Fruit fly (Drosophila melanogaster) whole organism, embryonic: ENCODE results near the gene Ent3.
A peak's percentile ranks its signal among the peaks of the same experiment; 100 is the strongest.

ENCODE experiments used
- B-H1 ChIP-seq: fragments of 200-800 bp; sonication (Bioruptor generic); IDR thresholded peaks from 3 replicates; pipeline ENCODE4 v1.3.6; 2022; ENCODE audit warnings: missing biosample characterization, missing genetic modification characterization
- BtbVII ChIP-seq: fragments of 200-800 bp; sonication (Bioruptor generic); optimal IDR thresholded peaks from 3 replicates; lab custom pipeline; 2017; ENCODE audit warnings: missing biosample characterization, mild to moderate bottlenecking, missing genetic modification characterization
- CG10462 ChIP-seq: fragments of 200-800 bp; sonication (Bioruptor generic); optimal IDR thresholded peaks from 2 replicates; lab custom pipeline; 2016; ENCODE audit warnings: missing biosample characterization, missing genetic modification characterization
- CG10979 ChIP-seq: fragments of 200-800 bp; sonication (Bioruptor generic); optimal IDR thresholded peaks from 2 replicates; lab custom pipeline; 2018; ENCODE audit warnings: missing biosample characterization, mild to moderate bottlenecking, missing genetic modification characterization, moderate library complexity
- CG11560 ChIP-seq: fragments of 200-800 bp; sonication (Bioruptor generic); IDR thresholded peaks from 3 replicates; pipeline ENCODE4 v1.3.6; 2022; ENCODE audit warnings: missing biosample characterization, missing genetic modification characterization
- CG12299 ChIP-seq: fragments of 200-800 bp; sonication (Bioruptor generic); optimal IDR thresholded peaks from 2 replicates; lab custom pipeline; 2018; ENCODE audit warnings: missing biosample characterization, mild to moderate bottlenecking, missing genetic modification characterization
- CG13296 ChIP-seq: fragments of 200-800 bp; sonication (Bioruptor generic); optimal IDR thresholded peaks from 3 replicates; lab custom pipeline; 2018; ENCODE audit warnings: missing biosample characterization, mild to moderate bottlenecking, missing genetic modification characterization
- CG14050 ChIP-seq: fragments of 200-800 bp; sonication (Bioruptor generic); IDR thresholded peaks from 3 replicates; pipeline ENCODE4 v1.3.6; 2022; ENCODE audit warnings: missing biosample characterization, missing genetic modification characterization
- CG14441 ChIP-seq: fragments of 200-800 bp; sonication (Bioruptor generic); IDR thresholded peaks from 2 replicates; pipeline ENCODE4 v1.3.6; 2022; ENCODE audit warnings: missing biosample characterization, missing genetic modification characterization
- CG15011 ChIP-seq: fragments of 200-800 bp; sonication (Bioruptor generic); optimal IDR thresholded peaks from 3 replicates; lab custom pipeline; 2018; ENCODE audit warnings: missing biosample characterization, mild to moderate bottlenecking, missing genetic modification characterization
- CG15696 ChIP-seq: fragments of 200-800 bp; sonication (Bioruptor generic); optimal IDR thresholded peaks from 2 replicates; lab custom pipeline; 2019; ENCODE audit warnings: missing biosample characterization, mild to moderate bottlenecking, missing genetic modification characterization, moderate library complexity
- CG17912 ChIP-seq: fragments of 200-800 bp; sonication (Bioruptor generic); optimal IDR thresholded peaks from 2 replicates; lab custom pipeline; 2018; ENCODE audit warnings: missing biosample characterization, mild to moderate bottlenecking, missing genetic modification characterization
- CG18011 ChIP-seq: fragments of 200-800 bp; sonication (Bioruptor generic); optimal IDR thresholded peaks from 2 replicates; lab custom pipeline; 2017; ENCODE audit warnings: missing biosample characterization, missing genetic modification characterization, mild to moderate bottlenecking, moderate library complexity, missing genotype
- CG2120 ChIP-seq: fragments of 200-800 bp; sonication (Bioruptor generic); optimal IDR thresholded peaks from 3 replicates; lab custom pipeline; 2016; ENCODE audit warnings: missing biosample characterization, missing genetic modification characterization
- CG2202 ChIP-seq: fragments of 200-800 bp; sonication (Bioruptor generic); optimal IDR thresholded peaks from 2 replicates; lab custom pipeline; 2018; ENCODE audit warnings: missing biosample characterization, mild to moderate bottlenecking, missing genetic modification characterization
- CG32767 ChIP-seq: fragments of 200-800 bp; sonication (Bioruptor generic); IDR thresholded peaks from 2 replicates; pipeline ENCODE4 v1.3.6; 2022; ENCODE audit warnings: missing biosample characterization, missing genetic modification characterization
- CG34376 ChIP-seq: fragments of 200-800 bp; sonication (Bioruptor generic); optimal IDR thresholded peaks from 2 replicates; lab custom pipeline; 2018; ENCODE audit warnings: missing biosample characterization, mild to moderate bottlenecking, missing genetic modification characterization
- CG3995 ChIP-seq: fragments of 200-800 bp; sonication (Bioruptor generic); optimal IDR thresholded peaks from 3 replicates; lab custom pipeline; 2016; ENCODE audit warnings: missing biosample characterization, missing genetic modification characterization
- CG43689 ChIP-seq: fragments of 200-800 bp; sonication (Bioruptor generic); IDR thresholded peaks from 2 replicates; pipeline ENCODE4 v1.3.6; 2022; ENCODE audit warnings: missing biosample characterization, missing genetic modification characterization
- CG4707 ChIP-seq: fragments of 200-800 bp; sonication (Bioruptor generic); optimal IDR thresholded peaks from 2 replicates; lab custom pipeline; 2018; ENCODE audit warnings: missing biosample characterization, mild to moderate bottlenecking, missing genetic modification characterization, moderate library complexity
- CG6254 ChIP-seq: fragments of 200-800 bp; sonication (Bioruptor generic); optimal IDR thresholded peaks from 3 replicates; lab custom pipeline; 2017; ENCODE audit warnings: mild to moderate bottlenecking, missing biosample characterization, missing genetic modification reagents, missing genetic modification characterization
- CG6854 ChIP-seq: fragments of 200-800 bp; sonication (Bioruptor generic); optimal IDR thresholded peaks from 3 replicates; lab custom pipeline; 2017; ENCODE audit warnings: missing biosample characterization, mild to moderate bottlenecking, missing genetic modification characterization
- CG8359 ChIP-seq: fragments of 200-800 bp; sonication (Bioruptor generic); optimal IDR thresholded peaks from 2 replicates; lab custom pipeline; 2017; ENCODE audit warnings: missing biosample characterization, mild to moderate bottlenecking, missing genetic modification characterization, borderline replicate concordance
- CG8924 ChIP-seq: fragments of 200-800 bp; optimal IDR thresholded peaks from 3 replicates; lab custom pipeline; 2019; ENCODE audit warnings: missing biosample characterization, mild to moderate bottlenecking, missing genetic modification characterization, moderate library complexity
- CG9797 ChIP-seq: fragments of 200-800 bp; sonication (Bioruptor generic); optimal IDR thresholded peaks from 3 replicates; lab custom pipeline; 2018; ENCODE audit warnings: missing biosample characterization, mild to moderate bottlenecking, missing genetic modification characterization
- CkIIα-i1 ChIP-seq: fragments of 200-800 bp; sonication (Bioruptor generic); IDR thresholded peaks from 2 replicates; pipeline ENCODE4 v1.3.6; 2022; ENCODE audit warnings: missing biosample characterization, missing genetic modification characterization
- CrebB ChIP-seq: fragments of 200-800 bp; sonication (Bioruptor generic); optimal IDR thresholded peaks from 3 replicates; lab custom pipeline; 2018; ENCODE audit warnings: missing biosample characterization, mild to moderate bottlenecking, missing genetic modification characterization
- D19B ChIP-seq: fragments of 200-800 bp; sonication (Bioruptor generic); optimal IDR thresholded peaks from 2 replicates; lab custom pipeline; 2017; ENCODE audit warnings: missing biosample characterization, mild to moderate bottlenecking, missing genetic modification characterization
- Ets97D ChIP-seq: fragments of 200-800 bp; sonication (Bioruptor generic); optimal IDR thresholded peaks from 3 replicates; lab custom pipeline; 2016; ENCODE audit warnings: missing biosample characterization, missing genetic modification characterization
- Hr3 ChIP-seq: fragments of 200-800 bp; sonication (Bioruptor generic); optimal IDR thresholded peaks from 3 replicates; lab custom pipeline; 2016; ENCODE audit warnings: missing biosample characterization, missing genetic modification characterization
- Hr78 ChIP-seq, 2 experiments: fragments of 200-800 bp in 1 of 2; fragments of >200 bp in 1 of 2; sonication (Bioruptor generic) in 1 of 2; optimal IDR thresholded peaks; 2 replicates each; lab custom pipeline; 2017 to 2019; ENCODE audit warnings: missing biosample characterization in 2 of 2, missing genetic modification characterization in 2 of 2, mild to moderate bottlenecking in 1 of 2, moderate library complexity in 1 of 2
- Mes4 ChIP-seq: fragments of 200-800 bp; sonication (Bioruptor generic); optimal IDR thresholded peaks from 2 replicates; lab custom pipeline; 2016; ENCODE audit warnings: missing biosample characterization, missing genetic modification characterization
- Scr ChIP-seq: fragments of 200-800 bp; sonication (Bioruptor generic); IDR thresholded peaks from 2 replicates; pipeline ENCODE4 v1.3.6; 2022; ENCODE audit warnings: missing biosample characterization, missing genetic modification characterization; ENCODE audit not compliant: partially characterized antibody
- Six4 ChIP-seq: fragments of 200-800 bp; sonication (Bioruptor generic); optimal IDR thresholded peaks from 2 replicates; lab custom pipeline; 2016; ENCODE audit warnings: missing biosample characterization, missing genetic modification characterization
- Stat92E ChIP-seq, 3 experiments: fragments of >200 bp in 2 of 3; fragments of 200-800 bp in 1 of 3; sonication (Bioruptor generic) in 1 of 3; optimal IDR thresholded peaks; 2 replicates each; lab custom pipeline; 2017 to 2019; ENCODE audit warnings: missing biosample characterization in 3 of 3, missing genetic modification characterization in 3 of 3, mild to moderate bottlenecking in 1 of 3, moderate library complexity in 1 of 3
- bsh ChIP-seq, 2 experiments: fragments of 200-800 bp; sonication (Bioruptor generic); optimal IDR thresholded peaks; 2 replicates each; lab custom pipeline; 2017 to 2018; ENCODE audit warnings: mild to moderate bottlenecking in 2 of 2, missing biosample characterization in 2 of 2, missing genetic modification characterization in 2 of 2, moderate library complexity in 1 of 2
- chif ChIP-seq, 2 experiments: fragments of 200-800 bp; sonication (Bioruptor generic); optimal IDR thresholded peaks; 3 replicates each; lab custom pipeline; 2016; ENCODE audit warnings: missing biosample characterization in 2 of 2, missing genetic modification characterization in 2 of 2
- chm ChIP-seq: fragments of 200-800 bp; sonication (Bioruptor generic); IDR thresholded peaks from 2 replicates; pipeline ENCODE4 v1.3.6; 2022; ENCODE audit warnings: missing biosample characterization, missing genetic modification characterization
- dmrt99B ChIP-seq: fragments of 200-800 bp; sonication (Bioruptor generic); optimal IDR thresholded peaks from 2 replicates; lab custom pipeline; 2018; ENCODE audit warnings: missing biosample characterization, mild to moderate bottlenecking, missing genetic modification characterization, moderate library complexity
- ewg ChIP-seq: fragments of 200-800 bp; sonication (Bioruptor generic); optimal IDR thresholded peaks from 3 replicates; lab custom pipeline; 2017; ENCODE audit warnings: mild to moderate bottlenecking, missing biosample characterization, missing genetic modification reagents, missing genetic modification characterization
- grau ChIP-seq: fragments of 200-800 bp; optimal IDR thresholded peaks from 3 replicates; lab custom pipeline; 2019; ENCODE audit warnings: missing biosample characterization, mild to moderate bottlenecking, missing genetic modification characterization, moderate library complexity
- gsb ChIP-seq: fragments of 200-800 bp; sonication (Bioruptor generic); IDR thresholded peaks from 2 replicates; pipeline ENCODE4 v1.3.6; 2022; ENCODE audit warnings: missing biosample characterization, missing genetic modification characterization
- insv ChIP-seq, 2 experiments: fragments of 200-800 bp; sonication (Bioruptor generic); optimal IDR thresholded peaks; 3 replicates each; lab custom pipeline; 2016 to 2018; ENCODE audit warnings: missing biosample characterization in 2 of 2, missing genetic modification characterization in 2 of 2
- sd ChIP-seq: fragments of 200-800 bp; sonication (Bioruptor generic); optimal IDR thresholded peaks from 3 replicates; lab custom pipeline; 2018; ENCODE audit warnings: missing biosample characterization, mild to moderate bottlenecking, missing genetic modification characterization, moderate library complexity
- sna ChIP-seq: fragments of 200-800 bp; sonication (Bioruptor generic); IDR thresholded peaks from 2 replicates; pipeline ENCODE4 v1.3.6; 2022; ENCODE audit warnings: missing biosample characterization, missing genetic modification characterization; ENCODE audit not compliant: partially characterized antibody
- tup ChIP-seq: fragments of 200-800 bp; sonication (Bioruptor generic); optimal IDR thresholded peaks from 2 replicates; lab custom pipeline; 2016; ENCODE audit warnings: missing biosample characterization, mild to moderate bottlenecking, missing genetic modification characterization, moderate library complexity
- vvl ChIP-seq: fragments of 200-800 bp; sonication (Bioruptor generic); IDR thresholded peaks from 2 replicates; pipeline ENCODE4 v1.3.6; 2022; ENCODE audit warnings: missing biosample characterization, missing genetic modification characterization
- zfh1 ChIP-seq: fragments of 200-800 bp; sonication (Bioruptor generic); IDR thresholded peaks from 3 replicates; pipeline ENCODE4 v1.3.6; 2022; ENCODE audit warnings: missing biosample characterization, missing genetic modification characterization

Gene Ent3

dm6 chr3L:12835511-12836479 is 17.7 kb upstream of the Ent3 start (continued):
- TF ChIP-seq Hr78 (GFP tag; optimal IDR thresholded peaks at IDR 0.05; lab: Kevin White, UChicago): peak in 1 of 2 experiments; percentile 17
- TF ChIP-seq CG34376 (GFP tag; lab: Kevin White, UChicago): peak; percentile 56
- TF ChIP-seq ewg (GFP tag; lab: Kevin White, UChicago): no peak
- TF ChIP-seq CG2120 (GFP tag; lab: Kevin White, UChicago): no peak
- no peak for TF ChIP-seq CG3995
- TF ChIP-seq CG18011: no peak
- no peak for TF ChIP-seq CrebB
- TF ChIP-seq grau (tag; lab: Kevin White, UChicago): no peak
- TF ChIP-seq sd (tag; lab: Kevin White, UChicago): peak; percentile 76
- no peak for TF ChIP-seq CG9797 (GFP tag; lab: Kevin White, UChicago)
- no peak for TF ChIP-seq CG10979 (tag; lab: Kevin White, UChicago)
- TF ChIP-seq CG8359 (GFP tag; lab: Kevin White, UChicago): no peak
- TF ChIP-seq Mes4 (GFP tag; lab: Kevin White, UChicago): no peak
- peak in 1 of 2 experiments; percentile 9 for TF ChIP-seq bsh (GFP tag; optimal IDR thresholded peaks at IDR 0.05; lab: Kevin White, UChicago)
- no peak for TF ChIP-seq CG11560 (tag; lab: Robert Waterston, UW)
- TF ChIP-seq insv (GFP tag; optimal IDR thresholded peaks at IDR 0.05; lab: Kevin White, UChicago): no peak
- TF ChIP-seq CkIIα-i1: no peak
- TF ChIP-seq CG6254 (GFP tag; lab: Kevin White, UChicago): peak; percentile 22
- TF ChIP-seq CG32767 (GFP tag; lab: Robert Waterston, UW): no peak
- no peak for TF ChIP-seq D19B
- no peak for TF ChIP-seq zfh1 (GFP tag; lab: Robert Waterston, UW)
- TF ChIP-seq CG10462: no peak
- TF ChIP-seq gsb (GFP tag; lab: Robert Waterston, UW): no peak
- TF ChIP-seq dmrt99B: peak; percentile 13
- no peak for TF ChIP-seq B-H1 (GFP tag; lab: Robert Waterston, UW)
- TF ChIP-seq chm: no peak; the same call in 1 of the 2 replicates
- TF ChIP-seq CG6854 (GFP tag; lab: Kevin White, UChicago): peak; percentile 53
- TF ChIP-seq CG15011 (GFP tag; lab: Kevin White, UChicago): no peak
- TF ChIP-seq CG15696: no peak
- TF ChIP-seq Six4 (GFP tag; lab: Kevin White, UChicago): no peak
- no peak for TF ChIP-seq Hr3 (GFP tag; lab: Kevin White, UChicago)
- no peak for TF ChIP-seq CG17912 (GFP tag; lab: Kevin White, UChicago)
- peak; percentile 43 for TF ChIP-seq BtbVII (GFP tag; lab: Kevin White, UChicago)
- no peak for TF ChIP-seq CG12299 (tag; lab: Kevin White, UChicago)
- no peak for TF ChIP-seq Scr
- TF ChIP-seq CG8924 (tag; lab: Kevin White, UChicago): no peak
- peak; percentile 4 for TF ChIP-seq CG2202 (tag; lab: Kevin White, UChicago)
- TF ChIP-seq CG4707 (GFP tag; lab: Kevin White, UChicago): peak; percentile 34
- no peak for TF ChIP-seq vvl (GFP tag; lab: Robert Waterston, UW)
- no peak for TF ChIP-seq Ets97D
- TF ChIP-seq tup (GFP tag; lab: Kevin White, UChicago): no peak
- no peak for TF ChIP-seq CG13296 (GFP tag; lab: Kevin White, UChicago)
- TF ChIP-seq chif (GFP tag; optimal IDR thresholded peaks at IDR 0.05; lab: Kevin White, UChicago): no peak
- TF ChIP-seq Stat92E (GFP tag; optimal IDR thresholded peaks at IDR 0.05; lab: Kevin White, UChicago): no peak
- no peak for TF ChIP-seq CG43689 (GFP tag; lab: Robert Waterston, UW)
- TF ChIP-seq CG14441 (GFP tag; lab: Robert Waterston, UW): no peak
- TF ChIP-seq sna (GFP tag; lab: Robert Waterston, UW): no peak
- TF ChIP-seq CG14050: no peak
